Worm (Caenorhabditis elegans): Measurements from ENCODE around the gene pgp-10.

pgp-10 gene

ce11 chrX:7125178-7125577, 33.7 kb upstream of the pgp-10 start:
- TF ChIP-seq sem-2 (GFP tag; optimal IDR thresholded peaks at IDR 0.05) (no peak), lin-32 (GFP tag; optimal IDR thresholded peaks at IDR 0.05) (no peak), cnd-1 (tag; optimal IDR thresholded peaks at IDR 0.05) (no peak), ces-1 (GFP tag; optimal IDR thresholded peaks at IDR 0.05) (no peak), M03D4.4 (tag; optimal IDR thresholded peaks at IDR 0.05) (no peak), ceh-83 (GFP tag; optimal IDR thresholded peaks at IDR 0.05) (no peak), mab-5 (tag; optimal IDR thresholded peaks at IDR 0.05) (no peak), unc-120 (tag; optimal IDR thresholded peaks at IDR 0.05; ENCODE audit: poor library complexity, severe bottlenecking) (no peak)

- TF ChIP-seq elt-1 (tag; optimal IDR thresholded peaks at IDR 0.05; ENCODE audit: borderline replicate concordance, insufficient read depth) = no peak
- no peak for TF ChIP-seq unc-62 (GFP tag; optimal IDR thresholded peaks at IDR 0.05)
- TF ChIP-seq drap-1 (GFP tag; optimal IDR thresholded peaks at IDR 0.05) = no peak
- no peak for TF ChIP-seq nhr-237 (tag; optimal IDR thresholded peaks at IDR 0.05)
- no peak for TF ChIP-seq sem-2 (GFP tag; optimal IDR thresholded peaks at IDR 0.05)
- no peak for TF ChIP-seq sptf-1 (tag; optimal IDR thresholded peaks at IDR 0.05)
- no peak for TF ChIP-seq lin-13 (tag; optimal IDR thresholded peaks at IDR 0.05)
- no peak for TF ChIP-seq ham-2 (GFP tag; optimal IDR thresholded peaks at IDR 0.05)
- no peak for TF ChIP-seq lsy-2 (tag; optimal IDR thresholded peaks at IDR 0.05)
- TF ChIP-seq nhr-76 (tag; optimal IDR thresholded peaks at IDR 0.05) = no peak
- no peak for TF ChIP-seq elt-3 (tag; optimal IDR thresholded peaks at IDR 0.05)
- no peak for TF ChIP-seq M03D4.4 (tag; optimal IDR thresholded peaks at IDR 0.05)
- no peak for TF ChIP-seq unc-39 (tag; optimal IDR thresholded peaks at IDR 0.05)
- TF ChIP-seq unc-120 (tag; optimal IDR thresholded peaks at IDR 0.05; ENCODE audit: poor library complexity, severe bottlenecking) = no peak
- TF ChIP-seq pha-4 (tag; optimal IDR thresholded peaks at IDR 0.05) = no peak
Observed at ce11 chrX:7126348-7126747, 32.5 kb upstream of the pgp-10 start, which contains the start of gene ist-1. ist-1 (plus strand) TSS chrX:7126648.

- TF ChIP-seq nhr-76 (tag; optimal IDR thresholded peaks at IDR 0.05) = no peak
- no peak for TF ChIP-seq ceh-43 (GFP tag; optimal IDR thresholded peaks at IDR 0.05)
- no peak for TF ChIP-seq sem-2 (GFP tag; optimal IDR thresholded peaks at IDR 0.05)
- TF ChIP-seq lsy-2 (tag; optimal IDR thresholded peaks at IDR 0.05) = no peak
Observed at ce11 chrX:7128615-7129014, 30.2 kb upstream of the pgp-10 start.

ce11 chrX:7129460-7129859, 29.4 kb upstream of the pgp-10 start:
- no peak for TF ChIP-seq snpc-4 (tag; optimal IDR thresholded peaks at IDR 0.05)
- no peak for TF ChIP-seq nhr-28 (tag; optimal IDR thresholded peaks at IDR 0.05)
- TF ChIP-seq elt-1 (tag; optimal IDR thresholded peaks at IDR 0.05; ENCODE audit: borderline replicate concordance, insufficient read depth) = peak; percentile 1
- TF ChIP-seq mls-2 (tag; optimal IDR thresholded peaks at IDR 0.05) = no peak
- no peak for TF ChIP-seq sem-2 (GFP tag; optimal IDR thresholded peaks at IDR 0.05)
- TF ChIP-seq nhr-12 (tag; optimal IDR thresholded peaks at IDR 0.05) = no peak

ce11 chrX:7131206-7131605, 27.6 kb upstream of the pgp-10 start:
- TF ChIP-seq pha-4 (tag; optimal IDR thresholded peaks at IDR 0.05) (no peak), ham-2 (GFP tag; optimal IDR thresholded peaks at IDR 0.05) (no peak), nhr-28 (tag; optimal IDR thresholded peaks at IDR 0.05) (no peak)

ce11 chrX:7139614-7140013, 19.2 kb upstream of the pgp-10 start, which contains the start of gene clec-86:
clec-86 (plus strand) TSS chrX:7139875.
- TF ChIP-seq ztf-11 (tag; optimal IDR thresholded peaks at IDR 0.05) (no peak), unc-120 (tag; optimal IDR thresholded peaks at IDR 0.05; ENCODE audit: poor library complexity, severe bottlenecking) (no peak), nhr-2 (tag; optimal IDR thresholded peaks at IDR 0.05) (no peak), ceh-39 (tag; optimal IDR thresholded peaks at IDR 0.05) (no peak), M03D4.4 (tag; optimal IDR thresholded peaks at IDR 0.05) (no peak), mab-5 (tag; optimal IDR thresholded peaks at IDR 0.05) (no peak), unc-62 (GFP tag; optimal IDR thresholded peaks at IDR 0.05) (no peak)

ce11 chrX:7140682-7141254, 18.1 kb upstream of the pgp-10 start:
- TF ChIP-seq ceh-39 (tag; optimal IDR thresholded peaks at IDR 0.05) (no peak), elt-3 (tag; optimal IDR thresholded peaks at IDR 0.05) (no peak), sptf-1 (tag; optimal IDR thresholded peaks at IDR 0.05) (no peak), elt-1 (tag; optimal IDR thresholded peaks at IDR 0.05; ENCODE audit: borderline replicate concordance, insufficient read depth) (no peak), lin-13 (tag; optimal IDR thresholded peaks at IDR 0.05) (no peak), unc-120 (tag; optimal IDR thresholded peaks at IDR 0.05; ENCODE audit: poor library complexity, severe bottlenecking) (no peak)
